Fruit fly (Drosophila melanogaster) whole organism, embryonic: ENCODE results near the gene opa.

Source experiments
- C15 ChIP-seq: fragments of 200-800 bp; sonication (Bioruptor generic); IDR thresholded peaks from 3 replicates; pipeline ENCODE4 v1.3.6; 2022; ENCODE audit warnings: missing biosample characterization, missing genetic modification characterization
- CG1024 ChIP-seq: fragments of 200-800 bp; sonication (Bioruptor generic); IDR thresholded peaks from 2 replicates; pipeline ENCODE4 v1.3.6; 2022; ENCODE audit warnings: missing biosample characterization, missing genetic modification characterization
- CG10565 ChIP-seq: fragments of 200-800 bp; sonication (Bioruptor generic); optimal IDR thresholded peaks from 3 replicates; lab custom pipeline; 2016; ENCODE audit warnings: missing biosample characterization, mild to moderate bottlenecking, missing genetic modification characterization
- CG12219 ChIP-seq: fragments of 200-800 bp; sonication (Bioruptor generic); optimal IDR thresholded peaks from 3 replicates; lab custom pipeline; 2018; ENCODE audit warnings: missing biosample characterization, mild to moderate bottlenecking, missing genetic modification characterization
- CG13123 ChIP-seq: fragments of 200-800 bp; sonication (Bioruptor generic); optimal IDR thresholded peaks from 2 replicates; lab custom pipeline; 2016; ENCODE audit warnings: missing biosample characterization, missing genetic modification characterization
- CG14014 ChIP-seq: fragments of 200-800 bp; sonication (Bioruptor generic); IDR thresholded peaks from 2 replicates; pipeline ENCODE4 v1.3.6; 2022; ENCODE audit warnings: missing biosample characterization, missing genetic modification characterization
- CG14441 ChIP-seq: fragments of 200-800 bp; sonication (Bioruptor generic); IDR thresholded peaks from 2 replicates; pipeline ENCODE4 v1.3.6; 2022; ENCODE audit warnings: missing biosample characterization, missing genetic modification characterization
- CG15073 ChIP-seq: fragments of 200-800 bp; sonication (Bioruptor generic); optimal IDR thresholded peaks from 2 replicates; lab custom pipeline; 2016; ENCODE audit warnings: missing biosample characterization, missing genetic modification characterization
- CG1529 ChIP-seq: fragments of 200-800 bp; sonication (Bioruptor generic); optimal IDR thresholded peaks from 3 replicates; lab custom pipeline; 2018; ENCODE audit warnings: missing biosample characterization, missing genetic modification characterization
- CG2120 ChIP-seq: fragments of 200-800 bp; sonication (Bioruptor generic); optimal IDR thresholded peaks from 3 replicates; lab custom pipeline; 2016; ENCODE audit warnings: missing biosample characterization, missing genetic modification characterization
- CG4617 ChIP-seq: fragments of 200-800 bp; sonication (Bioruptor generic); optimal IDR thresholded peaks from 3 replicates; lab custom pipeline; 2016; ENCODE audit warnings: missing biosample characterization, missing genetic modification characterization, borderline replicate concordance
- CG7357 ChIP-seq: fragments of 200-800 bp; sonication (Bioruptor generic); IDR thresholded peaks from 3 replicates; pipeline ENCODE4 v1.3.6; 2022; ENCODE audit warnings: missing biosample characterization, missing genetic modification characterization
- CG7372 ChIP-seq: fragments of 200-800 bp; sonication (Bioruptor generic); IDR thresholded peaks from 2 replicates; pipeline ENCODE4 v1.3.6; 2022; ENCODE audit warnings: missing biosample characterization, missing genetic modification characterization
- CG8765 ChIP-seq: fragments of 200-800 bp; sonication (Bioruptor generic); IDR thresholded peaks from 2 replicates; pipeline ENCODE4 v1.3.6; 2022; ENCODE audit warnings: missing biosample characterization, missing genetic modification characterization
- CG9609 ChIP-seq: fragments of 200-800 bp; sonication (Bioruptor generic); optimal IDR thresholded peaks from 3 replicates; lab custom pipeline; 2016; ENCODE audit warnings: missing biosample characterization, missing genetic modification characterization
- CG9727 ChIP-seq: fragments of 200-800 bp; sonication (Bioruptor generic); optimal IDR thresholded peaks from 3 replicates; lab custom pipeline; 2017; ENCODE audit warnings: missing biosample characterization, mild to moderate bottlenecking, missing genetic modification characterization
- CoRest ChIP-seq: fragments of 200-800 bp; sonication (Bioruptor generic); optimal IDR thresholded peaks from 3 replicates; lab custom pipeline; 2018; ENCODE audit warnings: missing biosample characterization, mild to moderate bottlenecking, missing genetic modification characterization, moderate library complexity
- Deaf1 ChIP-seq: fragments of 200-800 bp; optimal IDR thresholded peaks from 3 replicates; lab custom pipeline; 2019; ENCODE audit warnings: missing biosample characterization, mild to moderate bottlenecking, missing genetic modification characterization, moderate library complexity
- Dek ChIP-seq: fragments of 200-800 bp; sonication (Bioruptor generic); optimal IDR thresholded peaks from 3 replicates; lab custom pipeline; 2019; ENCODE audit warnings: missing biosample characterization, mild to moderate bottlenecking, missing genetic modification characterization, moderate library complexity
- Dip2 ChIP-seq: fragments of 200-800 bp; sonication (Bioruptor generic); IDR thresholded peaks from 2 replicates; pipeline ENCODE4 v1.3.6; 2022; ENCODE audit warnings: missing biosample characterization, missing genetic modification characterization
- E2f2 ChIP-seq: fragments of 200-800 bp; sonication (Bioruptor generic); IDR thresholded peaks from 2 replicates; pipeline ENCODE4 v1.3.6; 2022; ENCODE audit warnings: missing biosample characterization, missing genetic modification characterization
- HLH4C ChIP-seq: fragments of 200-800 bp; sonication (Bioruptor generic); IDR thresholded peaks from 3 replicates; pipeline ENCODE4 v1.3.6; 2022; ENCODE audit warnings: missing biosample characterization, missing genetic modification characterization; ENCODE audit not compliant: partially characterized antibody
- Hand ChIP-seq: fragments of 200-800 bp; sonication (Bioruptor generic); optimal IDR thresholded peaks from 2 replicates; lab custom pipeline; 2017; ENCODE audit warnings: mild to moderate bottlenecking, missing biosample characterization, missing genetic modification reagents, missing genetic modification characterization
- Hmr ChIP-seq: fragments of 200-800 bp; sonication (Bioruptor generic); optimal IDR thresholded peaks from 3 replicates; lab custom pipeline; 2017; ENCODE audit warnings: mild to moderate bottlenecking, missing biosample characterization, missing genetic modification reagents, missing genetic modification characterization
- Hr78 ChIP-seq, 2 experiments: fragments of 200-800 bp in 1 of 2; fragments of >200 bp in 1 of 2; sonication (Bioruptor generic) in 1 of 2; optimal IDR thresholded peaks; 2 replicates each; lab custom pipeline; 2017 to 2019; ENCODE audit warnings: missing biosample characterization in 2 of 2, missing genetic modification characterization in 2 of 2, mild to moderate bottlenecking in 1 of 2, moderate library complexity in 1 of 2
- MBD-R2 ChIP-seq: fragments of 200-800 bp; sonication (Bioruptor generic); IDR thresholded peaks from 2 replicates; pipeline ENCODE4 v1.3.6; 2022; ENCODE audit warnings: missing biosample characterization, missing genetic modification characterization
- Mrtf ChIP-seq: fragments of 200-800 bp; sonication (Bioruptor generic); IDR thresholded peaks from 3 replicates; pipeline ENCODE4 v1.3.6; 2022; ENCODE audit warnings: missing biosample characterization, missing genetic modification characterization
- Neu2 ChIP-seq: fragments of 200-800 bp; sonication (Bioruptor generic); optimal IDR thresholded peaks from 3 replicates; lab custom pipeline; 2016; ENCODE audit warnings: missing biosample characterization, missing genetic modification characterization, borderline replicate concordance
- Oaz ChIP-seq: fragments of 200-800 bp; sonication (Bioruptor generic); IDR thresholded peaks from 2 replicates; pipeline ENCODE4 v1.3.6; 2022; ENCODE audit warnings: missing biosample characterization, missing genetic modification characterization
- Oli ChIP-seq: fragments of 200-800 bp; sonication (Bioruptor generic); optimal IDR thresholded peaks from 2 replicates; lab custom pipeline; 2018; ENCODE audit warnings: missing biosample characterization, mild to moderate bottlenecking, missing genetic modification characterization, moderate library complexity
- Rx ChIP-seq: fragments of 200-800 bp; sonication (Bioruptor generic); IDR thresholded peaks from 2 replicates; pipeline ENCODE4 v1.3.6; 2022; ENCODE audit warnings: missing biosample characterization, missing genetic modification characterization
- Tbp ChIP-seq: fragments of >200 bp; optimal IDR thresholded peaks from 2 replicates; lab custom pipeline; 2018; ENCODE audit warnings: missing biosample characterization, missing genetic modification characterization
- btn ChIP-seq: fragments of 200-800 bp; sonication (Bioruptor generic); optimal IDR thresholded peaks from 2 replicates; lab custom pipeline; 2016; ENCODE audit warnings: missing biosample characterization, missing genetic modification characterization
- chm ChIP-seq: fragments of 200-800 bp; sonication (Bioruptor generic); IDR thresholded peaks from 2 replicates; pipeline ENCODE4 v1.3.6; 2022; ENCODE audit warnings: missing biosample characterization, missing genetic modification characterization
- danr ChIP-seq: fragments of 200-800 bp; sonication (Bioruptor generic); IDR thresholded peaks from 2 replicates; pipeline ENCODE4 v1.3.6; 2022; ENCODE audit warnings: missing biosample characterization, missing genetic modification characterization
- fd102C ChIP-seq: fragments of 200-800 bp; sonication (Bioruptor generic); optimal IDR thresholded peaks from 2 replicates; lab custom pipeline; 2018; ENCODE audit warnings: missing biosample characterization, mild to moderate bottlenecking, missing genetic modification characterization, moderate library complexity
- gem ChIP-seq: fragments of 200-800 bp; sonication (Bioruptor generic); optimal IDR thresholded peaks from 2 replicates; lab custom pipeline; 2019; ENCODE audit warnings: missing biosample characterization, mild to moderate bottlenecking, missing genetic modification characterization, moderate library complexity
- h ChIP-seq: fragments of >200 bp; optimal IDR thresholded peaks from 2 replicates; lab custom pipeline; 2017
- hth ChIP-seq: fragments of >200 bp; optimal IDR thresholded peaks from 2 replicates; lab custom pipeline; 2017; ENCODE audit warnings: inconsistent platforms
- ind ChIP-seq: fragments of 200-800 bp; sonication (Bioruptor generic); optimal IDR thresholded peaks from 3 replicates; lab custom pipeline; 2016; ENCODE audit warnings: missing biosample characterization, missing genetic modification characterization
- jigr1 ChIP-seq: fragments of 200-800 bp; sonication (Bioruptor generic); IDR thresholded peaks from 3 replicates; pipeline ENCODE4 v1.3.6; 2022; ENCODE audit warnings: missing biosample characterization, missing genetic modification characterization
- jing ChIP-seq: fragments of 200-800 bp; sonication (Bioruptor generic); optimal IDR thresholded peaks from 2 replicates; lab custom pipeline; 2018; ENCODE audit warnings: missing biosample characterization, mild to moderate bottlenecking, missing genetic modification characterization
- ken ChIP-seq: fragments of 200-800 bp; sonication (Bioruptor generic); IDR thresholded peaks from 3 replicates; pipeline ENCODE4 v1.3.6; 2022; ENCODE audit warnings: missing biosample characterization, missing genetic modification characterization
- mirr ChIP-seq: fragments of 200-800 bp; sonication (Bioruptor generic); optimal IDR thresholded peaks from 3 replicates; lab custom pipeline; 2018; ENCODE audit warnings: missing biosample characterization, mild to moderate bottlenecking, missing genetic modification characterization
- odd ChIP-seq: fragments of 200-800 bp; sonication (Bioruptor generic); optimal IDR thresholded peaks from 2 replicates; lab custom pipeline; 2017; ENCODE audit warnings: missing biosample characterization, mild to moderate bottlenecking, missing genetic modification characterization
- psq ChIP-seq: fragments of 200-800 bp; sonication (Bioruptor generic); optimal IDR thresholded peaks from 2 replicates; lab custom pipeline; 2017; ENCODE audit warnings: missing biosample characterization, missing genetic modification characterization
- row ChIP-seq: fragments of 200-800 bp; sonication (Bioruptor generic); IDR thresholded peaks from 3 replicates; pipeline ENCODE4 v1.3.6; 2022; ENCODE audit warnings: missing biosample characterization, missing genetic modification characterization
- sug ChIP-seq: fragments of 200-800 bp; optimal IDR thresholded peaks from 2 replicates; lab custom pipeline; 2019; ENCODE audit warnings: missing biosample characterization, mild to moderate bottlenecking, missing genetic modification characterization, moderate library complexity
- trh ChIP-seq: fragments of 200-800 bp; sonication (Bioruptor generic); optimal IDR thresholded peaks from 2 replicates; lab custom pipeline; 2016; ENCODE audit warnings: missing biosample characterization, missing genetic modification characterization
- usp ChIP-seq: fragments of >200 bp; optimal IDR thresholded peaks from 2 replicates; lab custom pipeline; 2017; ENCODE audit warnings: missing biosample characterization, missing genetic modification characterization
- z ChIP-seq: fragments of 200-800 bp; sonication (Bioruptor generic); IDR thresholded peaks from 3 replicates; pipeline ENCODE4 v1.3.6; 2022; ENCODE audit warnings: missing biosample characterization, missing genetic modification characterization
- zen2 ChIP-seq: fragments of 200-800 bp; sonication (Bioruptor generic); IDR thresholded peaks from 3 replicates; pipeline ENCODE4 v1.3.6; 2022; ENCODE audit warnings: missing biosample characterization, missing genetic modification characterization; ENCODE audit not compliant: partially characterized antibody

The opa gene

dm6 chr3R:4811936-4812534 lies 40.6 kb upstream of the opa start, which contains the start of the genes Hus1-like and ctrip (continued):
- TF ChIP-seq Oli (tag; lab: Kevin White, UChicago) = no peak
- no peak for TF ChIP-seq Mrtf (GFP tag; lab: Robert Waterston, UW)
- no peak for TF ChIP-seq h
- no peak for TF ChIP-seq CG1529 (GFP tag; lab: Kevin White, UChicago)
- TF ChIP-seq Dip2 = no peak
- peak; percentile 48; the same call in 1 of the 2 replicates for TF ChIP-seq MBD-R2 (GFP tag; lab: Robert Waterston, UW)
- no peak for TF ChIP-seq ken (GFP tag; lab: Robert Waterston, UW)
- no peak for TF ChIP-seq CG7372 (GFP tag; lab: Robert Waterston, UW)
- no peak for TF ChIP-seq Tbp (GFP tag; lab: Kevin White, UChicago)
- 0 out of 3 replicates have a peak, but pooled peaks have one; percentile 21 for TF ChIP-seq z
- no peak for TF ChIP-seq CG15073
- no peak for TF ChIP-seq jigr1 (GFP tag; lab: Robert Waterston, UW)
- TF ChIP-seq trh (GFP tag; lab: Kevin White, UChicago) = no peak
- no peak for TF ChIP-seq CG12219 (GFP tag; lab: Kevin White, UChicago)
- TF ChIP-seq CG8765 (GFP tag; lab: Robert Waterston, UW) = no peak
- peak; percentile 40 for TF ChIP-seq CG4617 (GFP tag; lab: Kevin White, UChicago)
- no peak for TF ChIP-seq Hr78 (GFP tag; optimal IDR thresholded peaks at IDR 0.05; lab: Kevin White, UChicago)
- no peak for TF ChIP-seq CG9609 (GFP tag; lab: Kevin White, UChicago)
- TF ChIP-seq CG1024 (GFP tag; lab: Robert Waterston, UW) = peak; percentile 81
- TF ChIP-seq CG10565 = no peak
- TF ChIP-seq CG14014 = no peak
- no peak for TF ChIP-seq Rx (GFP tag; lab: Robert Waterston, UW)
- peak; percentile 83 for TF ChIP-seq row (GFP tag; lab: Robert Waterston, UW)
- TF ChIP-seq Hand = no peak
- 0 out of 2 replicates have a peak, but pooled peaks have one; percentile 5 for TF ChIP-seq CG14441
- TF ChIP-seq mirr (GFP tag; lab: Kevin White, UChicago) = peak; percentile 17
- TF ChIP-seq C15 (GFP tag; lab: Robert Waterston, UW) = no peak
- peak; percentile 66 for TF ChIP-seq HLH4C (GFP tag; lab: Robert Waterston, UW)
- no peak for TF ChIP-seq jing
- TF ChIP-seq E2f2 (GFP tag; lab: Robert Waterston, UW) = peak; percentile 43
- no peak for TF ChIP-seq CG9727 (GFP tag; lab: Kevin White, UChicago)
- no peak for TF ChIP-seq Hmr (GFP tag; lab: Kevin White, UChicago)
- peak; percentile 20 for TF ChIP-seq sug (tag; lab: Kevin White, UChicago)
- TF ChIP-seq gem (tag; lab: Kevin White, UChicago) = peak; percentile 20
- TF ChIP-seq CG13123 = no peak
- no peak for TF ChIP-seq fd102C
- no peak for TF ChIP-seq Oaz (GFP tag; lab: Robert Waterston, UW)
- TF ChIP-seq Dek = no peak
- peak; percentile 66 for TF ChIP-seq chm (GFP tag; lab: Robert Waterston, UW)
- no peak for TF ChIP-seq odd (GFP tag; lab: Kevin White, UChicago)
- no peak for TF ChIP-seq psq (GFP tag; lab: Kevin White, UChicago)
- peak; percentile 88 for TF ChIP-seq CG7357 (GFP tag; lab: Robert Waterston, UW)
- TF ChIP-seq usp (GFP tag; lab: Kevin White, UChicago) = no peak
- TF ChIP-seq Deaf1 (tag; lab: Kevin White, UChicago) = peak; percentile 42
- TF ChIP-seq ind = no peak
- TF ChIP-seq CoRest (tag; lab: Kevin White, UChicago) = no peak
- TF ChIP-seq Neu2 (GFP tag; lab: Kevin White, UChicago) = no peak
- no peak for TF ChIP-seq danr (GFP tag; lab: Robert Waterston, UW)
- no peak for TF ChIP-seq hth (lab: Kevin White, UChicago)
- TF ChIP-seq btn (GFP tag; lab: Kevin White, UChicago) = no peak
- no peak for TF ChIP-seq CG2120 (GFP tag; lab: Kevin White, UChicago)
- no peak for TF ChIP-seq zen2 (GFP tag; lab: Robert Waterston, UW)
